Worm (Caenorhabditis elegans) whole organism, L4 larva: ENCODE data around the gene spig-8.

Source experiments
- ama-1 ChIP-seq: fragments of 150-350 bp; optimal IDR thresholded peaks from 2 replicates; lab custom pipeline; 2014; ENCODE audit warnings: inconsistent platforms, mixed read lengths
- hmg-1.1 ChIP-seq: fragments of 200-800 bp; sonication (Bioruptor generic); IDR thresholded peaks from 2 replicates; pipeline ENCODE4 v1.3.6; 2022; ENCODE audit warnings: missing genetic modification reagents, missing genetic modification characterization, missing compliant biosample characterization
- lin-15B ChIP-seq: fragments of 150-350 bp; sonication (generic microtip); optimal IDR thresholded peaks from 3 replicates; lab custom pipeline; 2014; ENCODE audit warnings: missing biosample characterization, missing genetic modification characterization
- pha-4 ChIP-seq, 2 experiments: fragments of 150-350 bp in 1 of 2; fragments of 200-800 bp in 1 of 2; sonication (Bioruptor generic) in 1 of 2; IDR thresholded peaks in 1 of 2; optimal IDR thresholded peaks in 1 of 2; 2 replicates each; pipeline versions ENCODE4 v1.3.6 to Lab custom; 2014 to 2022; ENCODE audit warnings: missing genetic modification characterization in 2 of 2, missing genetic modification reagents in 2 of 2, missing biosample characterization in 1 of 2, missing compliant biosample characterization in 1 of 2
- tag-97 ChIP-seq: fragments of 200-800 bp; sonication (Bioruptor generic); IDR thresholded peaks from 2 replicates; pipeline ENCODE4 v1.3.6; 2022; ENCODE audit warnings: missing genetic modification characterization, missing compliant biosample characterization
- zag-1 ChIP-seq: fragments of 150-350 bp; optimal IDR thresholded peaks from 2 replicates; lab custom pipeline; 2014; ENCODE audit warnings: missing biosample characterization, missing genetic modification characterization

DNA sequence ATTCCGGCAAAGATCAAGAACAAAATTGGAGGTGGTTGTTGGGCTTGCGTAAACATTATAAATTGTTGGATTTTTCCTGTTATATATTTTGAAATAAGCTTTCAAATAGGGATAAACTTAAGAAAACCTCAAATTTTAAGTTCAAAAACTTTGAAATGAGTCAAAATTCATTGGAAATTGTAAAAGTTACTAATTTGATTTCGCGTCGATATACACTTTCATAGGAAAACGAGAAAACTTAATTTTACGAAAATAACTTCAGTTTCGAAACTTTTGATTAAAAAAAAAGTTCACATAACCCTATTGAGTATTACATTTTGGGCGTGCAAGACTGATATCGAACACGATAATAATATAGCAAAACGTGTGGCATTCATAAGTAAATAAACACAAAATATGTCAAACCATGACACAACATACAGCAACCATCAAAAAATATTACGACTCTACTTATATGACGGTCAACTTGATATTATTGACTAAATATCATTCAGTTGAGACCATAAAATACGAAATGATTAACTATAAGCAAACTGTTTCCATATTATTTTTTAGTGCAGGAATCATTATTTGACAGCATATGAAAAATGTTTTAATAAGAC lies 41.5 kb downstream of the spig-8 start:
- TF ChIP-seq pha-4 (GFP tag; IDR thresholded peaks at IDR 0.05; lab: Robert Waterston, UW) (no peak), pha-4 (tag; optimal IDR thresholded peaks at IDR 0.05; lab: Kevin White, UChicago) (peak; percentile 3), tag-97 (GFP tag; lab: Robert Waterston, UW) (no peak), lin-15B (tag; lab: Kevin White, UChicago) (no peak), hmg-1.1 (GFP tag; lab: Robert Waterston, UW) (no peak), zag-1 (tag; lab: Kevin White, UChicago) (no peak), ama-1 (lab: Kevin White, UChicago) (no peak)
